Worm (Caenorhabditis elegans) whole organism, young adult: ENCODE results near the gene mfn-1.

Experiments used
- F33H1.4 ChIP-seq: fragments of 200-800 bp; sonication (Bioruptor generic); IDR thresholded peaks from 2 replicates; pipeline ENCODE4 v1.3.6; 2022; ENCODE audit warnings: missing genetic modification reagents, missing genetic modification characterization, missing compliant biosample characterization
- Y67H2A.10 ChIP-seq: fragments of 200-800 bp; sonication (Bioruptor generic); conservative IDR thresholded peaks from 2 replicates; pipeline ENCODE4 v1.3.6; 2022; ENCODE audit warnings: missing genetic modification reagents, missing genetic modification characterization, missing compliant biosample characterization
- gei-17 ChIP-seq: fragments of 200-800 bp; sonication (Bioruptor generic); optimal IDR thresholded peaks from 2 replicates; lab custom pipeline; 2018; ENCODE audit warnings: mild to moderate bottlenecking, missing genetic modification characterization, missing compliant biosample characterization
- nfya-1 ChIP-seq: sonication (generic microtip); optimal IDR thresholded peaks from 2 replicates; lab custom pipeline; 2017; ENCODE audit warnings: antibody characterized with exemption, missing compliant biosample characterization, missing genetic modification characterization, borderline replicate concordance; ENCODE audit not compliant: insufficient read depth
- snpc-1.3 ChIP-seq: sonication (generic microtip); optimal IDR thresholded peaks from 2 replicates; lab custom pipeline; 2017; ENCODE audit warnings: missing genetic modification characterization, mild to moderate bottlenecking, missing compliant biosample characterization, antibody characterized with exemption, moderate library complexity, missing genotype, missing genetic modification reagents; ENCODE audit not compliant: insufficient read depth
- tbp1 ChIP-seq: fragments of 200-800 bp; sonication (Bioruptor generic); optimal IDR thresholded peaks from 2 replicates; lab custom pipeline; 2018; ENCODE audit warnings: mild to moderate bottlenecking, missing genetic modification characterization, missing compliant biosample characterization

ce11 chrII:11471916-11472315, at the start of gene mfn-1:
- no peak for TF ChIP-seq snpc-1.3 (tag; lab: Kevin White, UChicago)
- no peak for TF ChIP-seq gei-17 (GFP tag; lab: Kevin White, UChicago)
- TF ChIP-seq nfya-1 = no peak
- TF ChIP-seq tbp1 (GFP tag; lab: Kevin White, UChicago) = no peak
- no peak for TF ChIP-seq Y67H2A.10 (GFP tag; lab: Robert Waterston, UW)
- TF ChIP-seq F33H1.4 = no peak
